Fruit fly (Drosophila melanogaster) whole organism, wandering third instar larva: ENCODE measurements around the gene Ir7c.

ENCODE experiments used
- Abd-B ChIP-seq: fragments of >200 bp; optimal IDR thresholded peaks from 2 replicates; lab custom pipeline; 2017; ENCODE audit warnings: missing biosample characterization, missing genetic modification characterization
- CG9705 ChIP-seq: fragments of 200-800 bp; sonication (Bioruptor generic); optimal IDR thresholded peaks from 2 replicates; lab custom pipeline; 2018; ENCODE audit warnings: missing biosample characterization, mild to moderate bottlenecking, missing genetic modification characterization
- CrebA ChIP-seq: fragments of 200-800 bp; sonication (Bioruptor generic); optimal IDR thresholded peaks from 2 replicates; lab custom pipeline; 2016; ENCODE audit warnings: missing biosample characterization, mild to moderate bottlenecking, missing genetic modification characterization, borderline replicate concordance
- Dfd ChIP-seq: fragments of >200 bp; optimal IDR thresholded peaks from 2 replicates; lab custom pipeline; 2017; ENCODE audit warnings: missing biosample characterization, missing genetic modification characterization
- Dif ChIP-seq: fragments of 200-275, 200-300 bp; sonication (Bioruptor generic); optimal IDR thresholded peaks from 2 replicates; lab custom pipeline; 2018; ENCODE audit warnings: missing biosample characterization, missing genetic modification characterization; ENCODE audit not compliant: partially characterized antibody
- HLH106 ChIP-seq: fragments of 200-800 bp; optimal IDR thresholded peaks from 3 replicates; lab custom pipeline; 2019; ENCODE audit warnings: missing biosample characterization, mild to moderate bottlenecking, missing genetic modification characterization, moderate library complexity
- Hnf4 ChIP-seq: fragments of 200-800 bp; sonication (Bioruptor generic); optimal IDR thresholded peaks from 2 replicates; lab custom pipeline; 2016; ENCODE audit warnings: missing biosample characterization, mild to moderate bottlenecking, missing genetic modification characterization
- Hr83 ChIP-seq: fragments of 200-300 bp; sonication (Bioruptor generic); optimal IDR thresholded peaks from 2 replicates; lab custom pipeline; 2016; ENCODE audit warnings: missing biosample characterization, mild to moderate bottlenecking, missing genetic modification characterization, moderate library complexity; ENCODE audit not compliant: poor library complexity, severe bottlenecking
- Jra ChIP-seq: sonication (Bioruptor generic); optimal IDR thresholded peaks from 2 replicates; lab custom pipeline; 2016; ENCODE audit warnings: missing biosample characterization, missing genetic modification characterization
- Myc ChIP-seq: fragments of >200 bp; optimal IDR thresholded peaks from 2 replicates; lab custom pipeline; 2017
- N ChIP-seq: fragments of >200 bp; optimal IDR thresholded peaks from 2 replicates; lab custom pipeline; 2018; ENCODE audit warnings: missing biosample characterization, missing external identifiers, missing genetic modification characterization
- Rel ChIP-seq, 2 experiments: fragments of 200-800 bp; sonication (Bioruptor generic) in 1 of 2; optimal IDR thresholded peaks; 2 replicates in 1 of 2; 3 replicates in 1 of 2; lab custom pipeline; 2016 to 2019; ENCODE audit warnings: mild to moderate bottlenecking in 2 of 2, missing biosample characterization in 2 of 2, missing genetic modification characterization in 2 of 2, moderate library complexity in 1 of 2
- Vsx2 ChIP-seq: fragments of 200-300, 225-300 bp; sonication (Bioruptor generic); optimal IDR thresholded peaks from 2 replicates; lab custom pipeline; 2018; ENCODE audit warnings: missing biosample characterization, missing genetic modification characterization; ENCODE audit not compliant: partially characterized antibody
- br ChIP-seq: fragments of 200-800 bp; sonication (Bioruptor generic); optimal IDR thresholded peaks from 2 replicates; lab custom pipeline; 2016; ENCODE audit warnings: missing biosample characterization, missing genetic modification characterization
- brk ChIP-seq: fragments of 200-800 bp; sonication (Bioruptor generic); optimal IDR thresholded peaks from 2 replicates; lab custom pipeline; 2016; ENCODE audit warnings: missing biosample characterization, mild to moderate bottlenecking, missing genetic modification characterization
- dsf ChIP-seq: sonication (Bioruptor generic); optimal IDR thresholded peaks from 2 replicates; lab custom pipeline; 2016; ENCODE audit warnings: missing biosample characterization, missing genetic modification characterization, borderline replicate concordance
- ey ChIP-seq: fragments of 200-800 bp; sonication (Bioruptor generic); optimal IDR thresholded peaks from 2 replicates; lab custom pipeline; 2016; ENCODE audit warnings: missing biosample characterization, missing genetic modification characterization
- foxo ChIP-seq, 2 experiments: fragments of 200-800 bp; sonication (Bioruptor generic); optimal IDR thresholded peaks; 2 replicates in 1 of 2; 3 replicates in 1 of 2; lab custom pipeline; 2016 to 2017; ENCODE audit warnings: missing biosample characterization in 2 of 2, missing genetic modification characterization in 2 of 2
- fru ChIP-seq: fragments of 200-800 bp; sonication (Bioruptor generic); optimal IDR thresholded peaks from 3 replicates; lab custom pipeline; 2016; ENCODE audit warnings: missing biosample characterization, mild to moderate bottlenecking, missing genetic modification characterization
- h ChIP-seq: fragments of 200-800 bp; sonication (Bioruptor generic); optimal IDR thresholded peaks from 3 replicates; lab custom pipeline; 2016; ENCODE audit warnings: missing biosample characterization, mild to moderate bottlenecking, missing genetic modification characterization
- lola ChIP-seq: fragments of >200 bp; optimal IDR thresholded peaks from 2 replicates; lab custom pipeline; 2017; ENCODE audit warnings: missing biosample characterization, missing genetic modification characterization
- pan ChIP-seq: fragments of >200 bp; optimal IDR thresholded peaks from 2 replicates; lab custom pipeline; 2017
- psq ChIP-seq: fragments of 200-800 bp; sonication (Bioruptor generic); optimal IDR thresholded peaks from 3 replicates; lab custom pipeline; 2017; ENCODE audit warnings: missing biosample characterization, mild to moderate bottlenecking, missing genetic modification characterization, moderate library complexity
- rgr ChIP-seq: fragments of 200-800 bp; sonication (Bioruptor generic); optimal IDR thresholded peaks from 3 replicates; lab custom pipeline; 2016; ENCODE audit warnings: missing biosample characterization, mild to moderate bottlenecking, missing genetic modification characterization
- sage ChIP-seq: fragments of 200-800 bp; sonication (Bioruptor generic); optimal IDR thresholded peaks from 2 replicates; lab custom pipeline; 2016; ENCODE audit warnings: missing biosample characterization, mild to moderate bottlenecking, missing genetic modification characterization
- sv ChIP-seq: fragments of 200-800 bp; sonication (Bioruptor generic); optimal IDR thresholded peaks from 3 replicates; lab custom pipeline; 2016; ENCODE audit warnings: missing biosample characterization, missing genetic modification characterization
- tai ChIP-seq: sonication (Bioruptor generic); optimal IDR thresholded peaks from 2 replicates; lab custom pipeline; 2016; ENCODE audit warnings: missing biosample characterization, missing genetic modification characterization
- usp ChIP-seq: fragments of >200 bp; optimal IDR thresholded peaks from 2 replicates; lab custom pipeline; 2017; ENCODE audit warnings: missing biosample characterization, missing genetic modification characterization
- woc ChIP-seq: sonication (Bioruptor generic); optimal IDR thresholded peaks from 2 replicates; lab custom pipeline; 2016; ENCODE audit warnings: missing biosample characterization, mild to moderate bottlenecking, missing genetic modification characterization

Ir7c gene

DNA sequence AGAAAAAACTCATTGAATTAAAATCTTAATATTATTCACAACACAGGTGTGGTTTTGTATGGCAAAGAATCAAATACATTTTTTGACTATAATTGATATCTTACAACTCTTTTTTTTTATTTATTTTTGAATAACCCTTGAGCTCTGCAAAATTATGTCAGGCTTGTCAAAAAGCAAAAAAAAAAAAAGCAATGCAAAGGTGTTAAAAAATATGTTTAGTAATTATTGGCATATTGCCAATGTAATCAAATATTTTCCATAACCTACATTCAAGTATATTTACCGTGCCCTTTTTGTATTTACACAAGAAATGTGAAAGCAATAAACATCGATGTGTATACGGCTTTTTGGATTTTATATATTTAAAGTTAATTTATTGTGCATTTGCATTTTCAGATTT lies at the start of gene Ir7c:
Gene Ir7c, plus strand, starts transcription at position 301 of the 400 bp plus-strand sequence.
- TF ChIP-seq Dif (GFP tag; lab: Kevin White, UChicago) = no peak
- TF ChIP-seq Abd-B (GFP tag; lab: Kevin White, UChicago) = no peak
- no peak for TF ChIP-seq h
- no peak for TF ChIP-seq HLH106 (tag; lab: Kevin White, UChicago)
- no peak for TF ChIP-seq Vsx2 (GFP tag; lab: Kevin White, UChicago)
- no peak for TF ChIP-seq Hr83
- TF ChIP-seq sage (GFP tag; lab: Kevin White, UChicago) = no peak
- TF ChIP-seq brk (GFP tag; lab: Kevin White, UChicago) = no peak
- no peak for TF ChIP-seq tai
- no peak for TF ChIP-seq Myc
- TF ChIP-seq br = no peak
- no peak for TF ChIP-seq foxo (GFP tag; optimal IDR thresholded peaks at IDR 0.05; lab: Kevin White, UChicago)
- no peak for TF ChIP-seq Hnf4 (GFP tag; lab: Kevin White, UChicago)
- no peak for TF ChIP-seq Jra (GFP tag; lab: Kevin White, UChicago)
- no peak for TF ChIP-seq fru
- no peak for TF ChIP-seq usp (GFP tag; lab: Kevin White, UChicago)

DNA sequence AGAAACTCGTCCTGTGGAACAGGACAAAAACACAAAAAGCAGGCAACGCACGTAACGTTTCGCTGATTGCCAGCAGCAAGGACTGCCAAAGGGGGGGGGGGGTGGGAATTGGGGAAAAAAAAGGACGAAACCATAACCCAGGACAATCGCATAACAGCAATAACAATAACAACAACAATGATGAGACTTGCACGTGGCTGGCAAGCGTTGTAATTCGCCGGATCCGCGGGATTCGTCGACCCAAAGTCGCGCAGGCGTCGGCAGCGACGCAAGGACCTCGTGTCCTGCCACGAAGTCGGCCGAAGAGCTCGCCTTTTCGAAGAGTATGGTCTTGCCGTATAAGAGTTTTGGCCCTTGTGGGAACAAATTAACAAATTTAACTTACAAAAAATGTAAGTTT lies 48.9 kb upstream of the Ir7c start:
- no peak for TF ChIP-seq Dfd (GFP tag; lab: Kevin White, UChicago)
- no peak for TF ChIP-seq pan
- no peak for TF ChIP-seq lola (GFP tag; lab: Kevin White, UChicago)
- no peak for TF ChIP-seq Hnf4 (GFP tag; lab: Kevin White, UChicago)
- no peak for TF ChIP-seq br
- TF ChIP-seq psq (GFP tag; lab: Kevin White, UChicago) = no peak
- no peak for TF ChIP-seq brk (GFP tag; lab: Kevin White, UChicago)
- TF ChIP-seq Hr83 = no peak
- no peak for TF ChIP-seq Dif (GFP tag; lab: Kevin White, UChicago)
- TF ChIP-seq sage (GFP tag; lab: Kevin White, UChicago) = no peak
- no peak for TF ChIP-seq CrebA (GFP tag; lab: Kevin White, UChicago)
- TF ChIP-seq rgr (GFP tag; lab: Kevin White, UChicago) = no peak
- no peak for TF ChIP-seq ey

DNA sequence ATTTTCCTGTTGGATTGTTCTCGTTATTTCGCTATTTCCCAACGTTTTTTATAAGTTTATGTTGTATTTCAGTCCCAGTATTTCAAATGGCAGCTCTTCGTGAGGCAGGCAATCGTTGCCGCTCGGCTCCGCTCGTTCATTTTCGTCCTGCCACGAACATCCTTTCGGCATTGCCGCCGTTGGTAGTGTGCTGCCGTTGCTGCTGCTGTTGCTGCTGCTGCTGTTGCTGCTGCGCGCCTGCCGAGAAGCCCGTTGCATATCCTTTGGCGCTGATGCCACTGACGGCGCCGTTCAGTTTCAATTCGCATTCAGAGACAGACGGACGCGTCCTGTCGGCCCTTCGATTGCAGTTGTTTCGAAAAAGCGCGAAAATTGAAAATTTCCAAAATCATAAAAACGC lies 48.3 kb upstream of the Ir7c start, which contains the start of gene CARPA:
Gene CARPA, plus strand, starts transcription at position 301 of the 400 bp plus-strand sequence.
- TF ChIP-seq N (GFP tag; lab: Kevin White, UChicago) = no peak
- TF ChIP-seq brk (GFP tag; lab: Kevin White, UChicago) = no peak
- no peak for TF ChIP-seq sv (GFP tag; lab: Kevin White, UChicago)
- TF ChIP-seq Dfd (GFP tag; lab: Kevin White, UChicago) = peak; percentile 3
- no peak for TF ChIP-seq dsf (GFP tag; lab: Kevin White, UChicago)
- TF ChIP-seq woc (GFP tag; lab: Kevin White, UChicago) = no peak
- TF ChIP-seq, all 38 proteins: peak for 1

DNA sequence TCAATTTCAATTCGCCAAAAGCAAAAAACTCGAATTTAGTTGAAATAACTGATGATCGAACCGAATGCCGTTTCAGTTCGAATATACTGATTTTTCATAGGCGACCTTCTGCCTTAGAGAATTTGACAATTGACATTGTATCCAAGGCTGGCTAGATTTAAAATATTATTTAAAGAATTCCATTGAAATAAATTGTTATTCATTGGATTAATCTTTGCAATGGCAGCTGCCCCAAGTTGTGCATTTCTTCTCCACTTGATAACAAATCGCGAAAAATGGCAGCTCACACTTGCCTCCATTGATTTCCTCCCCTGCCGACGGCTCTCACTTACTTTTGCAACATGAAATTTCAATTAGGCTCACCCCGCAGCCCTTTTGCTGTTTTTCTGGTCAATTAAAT lies 20.1 kb upstream of the Ir7c start, which contains the start of gene CG10920:
Gene CG10920, minus strand, starts transcription at position 101 of the 400 bp plus-strand sequence.
- TF ChIP-seq HLH106 (tag; lab: Kevin White, UChicago) = no peak
- TF ChIP-seq foxo (GFP tag; optimal IDR thresholded peaks at IDR 0.05; lab: Kevin White, UChicago) = no peak
- TF ChIP-seq CrebA (GFP tag; lab: Kevin White, UChicago) = no peak
- no peak for TF ChIP-seq Vsx2 (GFP tag; lab: Kevin White, UChicago)
- TF ChIP-seq CG9705 = no peak

DNA sequence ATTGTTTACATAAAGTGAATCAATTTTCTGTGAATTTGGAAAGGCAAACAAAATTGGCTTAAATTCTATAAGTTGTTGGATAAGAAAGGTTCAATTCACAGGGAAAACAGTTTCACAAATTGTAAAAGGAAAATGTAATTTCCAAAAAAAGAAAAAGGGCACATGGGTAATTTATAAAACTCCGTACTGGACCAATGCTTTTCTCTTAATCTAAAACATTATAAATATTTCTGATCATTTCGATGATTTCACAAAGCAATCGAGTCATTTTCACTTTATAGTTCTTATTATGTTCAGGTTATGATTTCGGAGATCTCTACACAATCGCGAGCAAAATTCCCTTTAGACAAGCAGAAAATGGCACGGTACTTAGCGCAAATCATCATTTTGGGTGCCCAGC lies 16.3 kb upstream of the Ir7c start, which contains the start of gene CG1409:
Gene CG1409, plus strand, starts transcription at position 301 of the 400 bp plus-strand sequence.
- TF ChIP-seq Myc (no peak), Abd-B (GFP tag; lab: Kevin White, UChicago) (no peak), Vsx2 (GFP tag; lab: Kevin White, UChicago) (no peak), usp (GFP tag; lab: Kevin White, UChicago) (no peak), Dfd (GFP tag; lab: Kevin White, UChicago) (no peak)

DNA sequence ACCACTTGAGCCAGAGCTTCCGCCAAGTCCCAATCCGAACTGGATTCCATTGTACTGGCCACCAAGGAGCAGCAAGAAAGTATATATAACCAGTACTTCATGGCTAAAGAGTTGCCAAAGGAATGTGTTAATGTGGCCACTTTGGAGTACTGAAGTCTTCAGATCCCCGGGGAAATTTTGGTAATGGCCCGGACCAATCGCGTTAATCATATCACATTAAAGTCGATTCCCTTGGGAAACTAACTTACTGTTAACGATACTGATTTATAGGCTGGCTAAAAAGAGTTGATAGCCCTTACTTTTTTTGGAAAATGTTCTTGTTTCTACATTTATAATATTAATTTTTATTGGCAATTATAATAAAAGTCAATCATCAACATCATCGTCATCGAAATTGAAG lies 7.3 kb upstream of the Ir7c start, which contains the start of gene Ir7b:
Gene Ir7b, minus strand, starts transcription at position 101 of the 400 bp plus-strand sequence.
- no peak for TF ChIP-seq HLH106 (tag; lab: Kevin White, UChicago)
- no peak for TF ChIP-seq Vsx2 (GFP tag; lab: Kevin White, UChicago)
- TF ChIP-seq dsf (GFP tag; lab: Kevin White, UChicago) = no peak
- TF ChIP-seq Rel (GFP tag; optimal IDR thresholded peaks at IDR 0.05; lab: Kevin White, UChicago) = no peak
- no peak for TF ChIP-seq Rel (tag; optimal IDR thresholded peaks at IDR 0.05; lab: Kevin White, UChicago)
- TF ChIP-seq CrebA (GFP tag; lab: Kevin White, UChicago) = no peak
